Fruit fly (Drosophila melanogaster): ENCODE measurements around the gene Acer.

Acer gene

dm6 chr2L:8534515-8535295 lies 13.0 kb downstream of the Acer start:
- TF ChIP-seq Usf (GFP tag; optimal IDR thresholded peaks at IDR 0.05) (peak; percentile 77), bigmax (GFP tag; optimal IDR thresholded peaks at IDR 0.05) (peak; percentile 48), insv (GFP tag; optimal IDR thresholded peaks at IDR 0.05) (peak in 1 of 2 experiments; percentile 51), ERR (GFP tag; optimal IDR thresholded peaks at IDR 0.05) (peak; percentile 58), ATbp (GFP tag; optimal IDR thresholded peaks at IDR 0.05) (peak; percentile 97), pzg (GFP tag; optimal IDR thresholded peaks at IDR 0.05) (no peak), Opbp (GFP tag; IDR thresholded peaks at IDR 0.05; ENCODE audit: partially characterized antibody) (no peak), dan (GFP tag; IDR thresholded peaks at IDR 0.05) (no peak), corto (GFP tag; optimal IDR thresholded peaks at IDR 0.05) (peak; percentile 98), Drgx (GFP tag; IDR thresholded peaks at IDR 0.05) (peak; percentile 97), croc (GFP tag; conservative IDR thresholded peaks at IDR 0.05) (peak; percentile 96), CG4424 (GFP tag; optimal IDR thresholded peaks at IDR 0.05) (peak; percentile 94), abd-A (tag; optimal IDR thresholded peaks at IDR 0.05) (peak; percentile 86), CG2889 (GFP tag; IDR thresholded peaks at IDR 0.05) (peak; percentile 77; the same call in 2 of the 3 replicates), maf-S (GFP tag; optimal IDR thresholded peaks at IDR 0.05) (peak; percentile 84), CG31224 (GFP tag; IDR thresholded peaks at IDR 0.05) (peak; percentile 62), CG3407 (GFP tag; optimal IDR thresholded peaks at IDR 0.05) (peak; percentile 93), gcm (GFP tag; optimal IDR thresholded peaks at IDR 0.05) (peak; percentile 97), Pdp1 (GFP tag; optimal IDR thresholded peaks at IDR 0.05) (peak; percentile 83 to 87), hbn (GFP tag; IDR thresholded peaks at IDR 0.05; ENCODE audit: partially characterized antibody) (peak; percentile 43), chn (GFP tag; optimal IDR thresholded peaks at IDR 0.05) (peak; percentile 92), sc (optimal IDR thresholded peaks at IDR 0.05) (no peak), sc (GFP tag; optimal IDR thresholded peaks at IDR 0.05) (peak; percentile 97), CG15696 (tag; optimal IDR thresholded peaks at IDR 0.05) (peak; percentile 79), Dad (GFP tag; optimal IDR thresholded peaks at IDR 0.05) (peak; percentile 76), CTCF (GFP tag; optimal IDR thresholded peaks at IDR 0.05) (peak; percentile 59), gfzf (GFP tag; optimal IDR thresholded peaks at IDR 0.05) (no peak), dpn (GFP tag; optimal IDR thresholded peaks at IDR 0.05) (peak; percentile 81 to 94), CG2202 (tag; optimal IDR thresholded peaks at IDR 0.05) (peak; percentile 89), CG14441 (GFP tag; IDR thresholded peaks at IDR 0.05) (peak; percentile 95), HLHmδ (GFP tag; optimal IDR thresholded peaks at IDR 0.05) (peak; percentile 81), Nf-YA (GFP tag; IDR thresholded peaks at IDR 0.05) (peak; percentile 93), kah (GFP tag; optimal IDR thresholded peaks at IDR 0.05) (peak; percentile 95), CG15073 (GFP tag; optimal IDR thresholded peaks at IDR 0.05) (peak; percentile 65), jing (GFP tag; optimal IDR thresholded peaks at IDR 0.05) (peak; percentile 98), dimm (GFP tag; IDR thresholded peaks at IDR 0.05) (peak; percentile 89), ci (GFP tag; IDR thresholded peaks at IDR 0.05) (peak; percentile 96), CG17612 (GFP tag; IDR thresholded peaks at IDR 0.05) (peak; percentile 71), so (GFP tag; IDR thresholded peaks at IDR 0.05) (peak; percentile 96), CG11247 (GFP tag; IDR thresholded peaks at IDR 0.05) (peak; percentile 79), peb (GFP tag; IDR thresholded peaks at IDR 0.05) (peak; percentile 95), HHEX (GFP tag; optimal IDR thresholded peaks at IDR 0.05) (peak; percentile 93), CG11695 (GFP tag; IDR thresholded peaks at IDR 0.05) (peak; percentile 97), ara (GFP tag; IDR thresholded peaks at IDR 0.05) (peak; percentile 91), Antp (GFP tag; optimal IDR thresholded peaks at IDR 0.05) (peak; percentile 75), Vsx1 (GFP tag; optimal IDR thresholded peaks at IDR 0.05) (peak; percentile 88), Rx (GFP tag; IDR thresholded peaks at IDR 0.05) (peak; percentile 95), CG14667 (GFP tag; IDR thresholded peaks at IDR 0.05) (no peak; the same call in none of the 2 replicates), CG5180 (GFP tag; optimal IDR thresholded peaks at IDR 0.05) (peak; percentile 91), sug (tag; optimal IDR thresholded peaks at IDR 0.05) (peak; percentile 78)
